Worm (Caenorhabditis elegans) whole organism, L3 larva: Measurements from ENCODE around the gene F52C9.5.

ENCODE experiments used
- aly-2 ChIP-seq: fragments of 150-350 bp; optimal IDR thresholded peaks from 2 replicates; lab custom pipeline; 2014; ENCODE audit warnings: missing biosample characterization, missing genetic modification characterization
- ceh-16 ChIP-seq: sonication (generic microtip); optimal IDR thresholded peaks from 2 replicates; lab custom pipeline; 2017; ENCODE audit warnings: missing biosample characterization, missing genetic modification characterization
- ceh-9 ChIP-seq: sonication (generic microtip); optimal IDR thresholded peaks from 2 replicates; lab custom pipeline; 2018; ENCODE audit warnings: missing biosample characterization, missing genetic modification characterization
- daf-12 ChIP-seq: fragments of 150-350 bp; optimal IDR thresholded peaks from 2 replicates; lab custom pipeline; 2014; ENCODE audit warnings: missing biosample characterization, missing genetic modification reagents, missing genetic modification characterization
- nhr-11 ChIP-seq: fragments of 150-350 bp; optimal IDR thresholded peaks from 2 replicates; lab custom pipeline; 2014; ENCODE audit warnings: missing biosample characterization, missing genetic modification characterization
- nhr-25 ChIP-seq: sonication (generic microtip); optimal IDR thresholded peaks from 2 replicates; lab custom pipeline; 2017; ENCODE audit warnings: missing biosample characterization, missing genetic modification characterization
- snpc-4 ChIP-seq: fragments of 150-350 bp; optimal IDR thresholded peaks from 2 replicates; lab custom pipeline; 2014; ENCODE audit warnings: missing biosample characterization, missing genetic modification characterization

- TF ChIP-seq ceh-16: no peak
- no peak for TF ChIP-seq daf-12
- TF ChIP-seq snpc-4: no peak
- TF ChIP-seq aly-2 (tag; lab: Kevin White, UChicago): no peak
- no peak for TF ChIP-seq nhr-25 (tag; lab: Kevin White, UChicago)
- TF ChIP-seq ceh-9 (tag; lab: Kevin White, UChicago): no peak
- TF ChIP-seq nhr-11 (tag; lab: Kevin White, UChicago): no peak
These were observed 8.9 kb downstream of the F52C9.5 start, which contains the start of gene pqe-1 for ce11 chrIII:5310940-5311339.
